Fruit fly (Drosophila melanogaster): ENCODE data around the gene Cks85A.

DNA sequence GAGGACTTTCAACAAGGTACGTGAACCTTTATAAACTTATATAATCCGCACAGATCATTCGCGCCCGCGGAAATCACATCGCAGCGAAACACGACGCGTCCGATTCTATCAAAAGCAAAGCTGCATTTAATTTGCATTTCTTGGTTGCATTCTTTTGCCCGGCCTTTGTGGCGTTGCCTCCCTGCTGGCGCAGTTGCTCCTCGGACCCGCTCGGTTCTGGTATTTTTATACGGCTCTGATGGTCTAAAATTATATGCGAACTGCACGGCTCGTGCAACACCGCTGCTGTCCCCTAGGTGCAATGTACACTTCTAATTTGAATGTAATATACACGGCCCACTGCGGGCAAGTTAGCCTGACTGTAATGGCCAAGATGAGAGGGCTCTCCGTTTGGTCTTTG, at the start of gene Cks85A:
- TF ChIP-seq CG12605 (GFP tag; IDR thresholded peaks at IDR 0.05) (no peak), CG10348 (GFP tag; IDR thresholded peaks at IDR 0.05) (no peak), Ets98B (GFP tag; IDR thresholded peaks at IDR 0.05) (no peak; the same call in 1 of the 2 replicates), fd96Ca (GFP tag; IDR thresholded peaks at IDR 0.05) (no peak), CG13204 (GFP tag; optimal IDR thresholded peaks at IDR 0.05) (no peak), CG4496 (GFP tag; IDR thresholded peaks at IDR 0.05) (no peak), CG15710 (tag; optimal IDR thresholded peaks at IDR 0.05) (no peak), Pif1A (GFP tag; optimal IDR thresholded peaks at IDR 0.05) (no peak), EcR (GFP tag; optimal IDR thresholded peaks at IDR 0.05) (no peak), CG32121 (GFP tag; IDR thresholded peaks at IDR 0.05) (no peak; the same call in 1 of the 2 replicates), rn (GFP tag; IDR thresholded peaks at IDR 0.05) (no peak), Snoo (tag; optimal IDR thresholded peaks at IDR 0.05) (no peak), D1 (tag; optimal IDR thresholded peaks at IDR 0.05) (no peak), CG34367 (tag; optimal IDR thresholded peaks at IDR 0.05) (no peak)

All from whole organism, pupa.